Comparison of ENCODE assay signal across 4 worm cellular contexts in genomic region chrIV:11225206-11225605, ce11.
A peak's percentile ranks its signal among the peaks of the same experiment; 100 is the strongest.
TF ChIP-seq lines count a peak whose summit lies in the region.

Gene col-125, plus strand, starts transcription at chrIV:11225506.

TF ChIP-seq in whole organism, L1 larva, 84 proteins besides CTCF, POLR2A, EP300 and RAD21:
- TF ChIP-seq blmp-1 (tag; optimal IDR thresholded peaks at IDR 0.05; lab: Kevin White, UChicago) (peak; percentile 29), efl-1 (optimal IDR thresholded peaks at IDR 0.05; lab: Kevin White, UChicago) (no peak), efl-1 (GFP tag; optimal IDR thresholded peaks at IDR 0.05 in 1 of 2; lab: Kevin White, UChicago) (peak in 1 of 2 experiments; percentile 21), fkh-8 (tag; optimal IDR thresholded peaks at IDR 0.05; lab: Kevin White, UChicago) (no peak), tlp-1 (tag; optimal IDR thresholded peaks at IDR 0.05; lab: Kevin White, UChicago) (no peak), ceh-88 (GFP tag; IDR thresholded peaks at IDR 0.05; lab: Robert Waterston, UW) (no peak)

TF ChIP-seq in whole organism, L2 larva, 48 proteins besides CTCF, POLR2A, EP300 and RAD21:
- TF ChIP-seq sma-9 (GFP tag; optimal IDR thresholded peaks at IDR 0.05; lab: Kevin White, UChicago) (no peak), sma-9 (tag; optimal IDR thresholded peaks at IDR 0.05; lab: Kevin White, UChicago) (no peak), mab-5 (tag; optimal IDR thresholded peaks at IDR 0.05; lab: Kevin White, UChicago) (no peak), nhr-23 (tag; optimal IDR thresholded peaks at IDR 0.05; lab: Kevin White, UChicago) (no peak), blmp-1 (tag; optimal IDR thresholded peaks at IDR 0.05; lab: Kevin White, UChicago; ENCODE audit: insufficient read depth) (peak; percentile 22), ZK546.5 (tag; optimal IDR thresholded peaks at IDR 0.05; lab: Kevin White, UChicago) (no peak), alr-1 (tag; optimal IDR thresholded peaks at IDR 0.05; lab: Kevin White, UChicago) (no peak)

TF ChIP-seq in whole organism, L3 larva, 47 proteins besides CTCF, POLR2A, EP300 and RAD21:
- no peak for TF ChIP-seq ama-1 (optimal IDR thresholded peaks at IDR 0.05; lab: Kevin White, UChicago)
- TF ChIP-seq fos-1 (tag; optimal IDR thresholded peaks at IDR 0.05; lab: Kevin White, UChicago): no peak
- no peak for TF ChIP-seq elt-3 (tag; optimal IDR thresholded peaks at IDR 0.05; lab: Kevin White, UChicago)
- peak; percentile 21 for TF ChIP-seq nfya-1 (tag; optimal IDR thresholded peaks at IDR 0.05; lab: Kevin White, UChicago; ENCODE audit: insufficient read depth)
- TF ChIP-seq elt-2 (tag; optimal IDR thresholded peaks at IDR 0.05; lab: Kevin White, UChicago): no peak
- peak; percentile 70 for TF ChIP-seq nhr-25 (tag; optimal IDR thresholded peaks at IDR 0.05; lab: Kevin White, UChicago)
TF ChIP-seq in whole organism, L3 larva: peak in this region for 2.

TF ChIP-seq in whole organism, L4 larva, 104 proteins besides CTCF, POLR2A, EP300 and RAD21:
- no peak for TF ChIP-seq ztf-7 (tag; optimal IDR thresholded peaks at IDR 0.05; lab: Kevin White, UChicago)
- no peak for TF ChIP-seq lim-7 (GFP tag; IDR thresholded peaks at IDR 0.05; lab: Robert Waterston, UW)
- TF ChIP-seq nhr-28 (tag; optimal IDR thresholded peaks at IDR 0.05; lab: Kevin White, UChicago): no peak
- peak; percentile 28 for TF ChIP-seq ama-1 (optimal IDR thresholded peaks at IDR 0.05; lab: Kevin White, UChicago)
- TF ChIP-seq aha-1 (tag; lab: Kevin White, UChicago): peak; percentile 23
- TF ChIP-seq D1046.2 (GFP tag; IDR thresholded peaks at IDR 0.05; lab: Robert Waterston, UW): no peak
- TF ChIP-seq F37D6.2 (tag; optimal IDR thresholded peaks at IDR 0.05; lab: Kevin White, UChicago): no peak
- no peak for TF ChIP-seq ces-1 (GFP tag; optimal IDR thresholded peaks at IDR 0.05; lab: Kevin White, UChicago)

Comparison
In these comparisons a context has a peak if more than half of its experiments do, and no peak if none do; other contexts are left out.
1. Of the 29 proteins assayed by ChIP-seq in both whole organism, L4 larva and whole organism, L1 larva: peak only in whole organism, L4 larva: aha-1 and ama-1; only in whole organism, L1 larva: none; in both: none; in neither: 27.